Worm (Caenorhabditis elegans): ENCODE measurements around the gene cwn-2.

ce11 chrIV:10096881-10097280 lies 29.3 kb downstream of the cwn-2 start, which contains the start of gene dis-3:
- TF ChIP-seq cebp-1 (GFP tag; IDR thresholded peaks at IDR 0.05) (no peak), cebp-1 (tag; optimal IDR thresholded peaks at IDR 0.05) (no peak), snpc-4 (GFP tag; optimal IDR thresholded peaks at IDR 0.05) (no peak), snpc-4 (tag; optimal IDR thresholded peaks at IDR 0.05) (no peak), egl-18 (GFP tag; IDR thresholded peaks at IDR 0.05) (no peak), B0035.1 (tag; optimal IDR thresholded peaks at IDR 0.05) (no peak)
